Worm (Caenorhabditis elegans): ENCODE data around the gene clec-204.

The clec-204 gene

DNA sequence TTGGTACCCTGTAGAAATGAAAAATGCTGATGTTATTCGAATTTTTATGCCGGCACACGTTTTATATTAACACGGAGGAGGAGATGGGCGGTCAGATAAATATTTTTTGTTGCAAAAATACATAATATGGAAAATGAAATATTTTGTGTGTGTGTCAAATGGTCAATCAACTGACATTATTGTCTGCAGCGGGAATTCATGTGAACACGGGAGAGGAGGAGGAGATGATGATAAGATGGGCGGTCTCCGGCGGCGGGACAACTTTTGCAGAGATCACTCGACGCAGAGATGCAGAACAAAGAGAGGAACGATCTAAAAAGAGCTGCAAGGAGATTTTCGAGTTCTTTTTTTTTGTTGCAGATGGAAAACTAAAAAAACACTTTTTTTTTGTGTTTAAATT, 14.8 kb downstream of the clec-204 start, which contains the start of gene dhs-13 (continued):
- TF ChIP-seq skn-1 (tag; optimal IDR thresholded peaks at IDR 0.05) (no peak), nhr-21 (tag; optimal IDR thresholded peaks at IDR 0.05) (peak; percentile 14)

ce11 chrV:1773120-1773519, 16.2 kb downstream of the clec-204 start:
- TF ChIP-seq mdl-1 (tag; optimal IDR thresholded peaks at IDR 0.05) (no peak), lin-39 (tag; optimal IDR thresholded peaks at IDR 0.05) (no peak), nhr-77 (tag; optimal IDR thresholded peaks at IDR 0.05) (no peak), mab-5 (tag; optimal IDR thresholded peaks at IDR 0.05) (no peak), lsy-2 (tag; optimal IDR thresholded peaks at IDR 0.05) (peak in 1 of 2 experiments; percentile 45), sma-3 (GFP tag; optimal IDR thresholded peaks at IDR 0.05) (no peak), ceh-16 (tag; optimal IDR thresholded peaks at IDR 0.05) (no peak), fos-1 (tag; optimal IDR thresholded peaks at IDR 0.05) (no peak), ZK546.5 (tag; optimal IDR thresholded peaks at IDR 0.05) (no peak), zag-1 (tag; optimal IDR thresholded peaks at IDR 0.05) (no peak), lin-11 (tag; optimal IDR thresholded peaks at IDR 0.05) (no peak), nhr-23 (tag; optimal IDR thresholded peaks at IDR 0.05) (no peak), skn-1 (tag; optimal IDR thresholded peaks at IDR 0.05) (no peak), unc-55 (GFP tag; optimal IDR thresholded peaks at IDR 0.05) (peak; percentile 23), C34F6.9 (tag; optimal IDR thresholded peaks at IDR 0.05) (peak; percentile 10), elt-3 (tag; optimal IDR thresholded peaks at IDR 0.05) (no peak), ztf-4 (tag; optimal IDR thresholded peaks at IDR 0.05) (no peak), nhr-10 (tag; optimal IDR thresholded peaks at IDR 0.05) (no peak), dmd-4 (tag; optimal IDR thresholded peaks at IDR 0.05) (no peak), nhr-237 (tag; optimal IDR thresholded peaks at IDR 0.05) (no peak), sem-4 (tag; optimal IDR thresholded peaks at IDR 0.05) (no peak), nhr-21 (tag; optimal IDR thresholded peaks at IDR 0.05) (no peak), mbf-1 (tag; optimal IDR thresholded peaks at IDR 0.05) (no peak), lin-13 (GFP tag; optimal IDR thresholded peaks at IDR 0.05) (no peak), nhr-11 (tag; optimal IDR thresholded peaks at IDR 0.05) (no peak), aly-2 (tag; optimal IDR thresholded peaks at IDR 0.05) (no peak)

DNA sequence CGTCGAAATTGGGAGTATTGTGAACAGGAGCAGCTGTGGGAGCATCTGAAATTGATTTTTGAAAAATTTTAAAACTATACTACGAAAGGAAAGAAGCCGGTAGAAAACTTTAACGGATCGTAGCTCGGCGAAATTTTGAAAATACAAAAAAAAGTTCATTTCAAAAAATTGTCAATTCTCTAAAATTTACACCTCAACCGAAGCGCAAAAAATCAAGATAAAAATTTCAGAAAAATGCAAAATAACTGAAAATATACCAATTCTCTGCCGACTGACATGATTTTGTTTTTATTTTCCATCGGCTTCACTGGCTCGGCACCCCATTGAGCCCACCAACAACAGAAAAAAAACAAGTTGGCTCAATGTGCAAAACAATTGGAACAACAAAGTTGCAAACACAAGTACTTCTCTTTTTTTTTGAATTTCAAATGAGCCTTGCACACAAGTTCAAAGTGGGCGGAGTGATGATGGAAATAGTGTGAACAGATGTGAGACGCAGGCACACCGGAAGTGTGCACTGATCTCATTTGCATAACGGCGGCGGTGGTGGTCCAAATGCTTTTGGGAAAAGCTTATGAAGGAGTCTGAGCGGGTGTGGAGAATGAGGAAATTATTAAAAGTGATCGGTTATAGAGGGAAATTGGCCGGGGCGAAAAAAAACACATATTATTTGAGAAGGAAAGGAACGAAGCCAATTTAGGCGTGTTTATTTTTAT, 18.1 kb downstream of the clec-204 start, which contains the start of gene F36H9.7:
Gene F36H9.7, minus strand, starts transcription at position 51 of the 716 bp plus-strand sequence.
- TF ChIP-seq ztf-4 (tag; optimal IDR thresholded peaks at IDR 0.05): no peak
- TF ChIP-seq ztf-11 (tag; optimal IDR thresholded peaks at IDR 0.05): no peak
- no peak for TF ChIP-seq peb-1 (tag; optimal IDR thresholded peaks at IDR 0.05)
- TF ChIP-seq nhr-12 (tag; optimal IDR thresholded peaks at IDR 0.05): no peak
- no peak for TF ChIP-seq elt-1 (tag; optimal IDR thresholded peaks at IDR 0.05)
- TF ChIP-seq crh-2 (tag; optimal IDR thresholded peaks at IDR 0.05): no peak
- no peak for TF ChIP-seq aly-2 (tag; optimal IDR thresholded peaks at IDR 0.05)
- TF ChIP-seq nhr-77 (tag; optimal IDR thresholded peaks at IDR 0.05): no peak
- TF ChIP-seq Y55F3AM.14 (GFP tag; optimal IDR thresholded peaks at IDR 0.05): no peak
- TF ChIP-seq unc-55 (GFP tag; optimal IDR thresholded peaks at IDR 0.05): no peak
- no peak for TF ChIP-seq dmd-4 (tag; optimal IDR thresholded peaks at IDR 0.05)
- TF ChIP-seq mdl-1 (tag; optimal IDR thresholded peaks at IDR 0.05): no peak
- TF ChIP-seq ceh-82 (tag; optimal IDR thresholded peaks at IDR 0.05): no peak
- no peak for TF ChIP-seq unc-39 (tag; optimal IDR thresholded peaks at IDR 0.05)
- TF ChIP-seq blmp-1 (tag; optimal IDR thresholded peaks at IDR 0.05; ENCODE audit: insufficient read depth): no peak
- no peak for TF ChIP-seq gmeb-1 (tag; optimal IDR thresholded peaks at IDR 0.05)
- TF ChIP-seq unc-62 (GFP tag; optimal IDR thresholded peaks at IDR 0.05): no peak
- no peak for TF ChIP-seq elt-3 (tag; optimal IDR thresholded peaks at IDR 0.05)

ce11 chrV:1779136-1779535, 22.2 kb downstream of the clec-204 start, which contains the start of gene F36H9.4:
F36H9.4 (minus strand) TSS chrV:1779236.
- TF ChIP-seq ztf-4 (tag; optimal IDR thresholded peaks at IDR 0.05): no peak
- TF ChIP-seq Y55F3AM.14 (GFP tag; optimal IDR thresholded peaks at IDR 0.05): no peak
- no peak for TF ChIP-seq peb-1 (tag; optimal IDR thresholded peaks at IDR 0.05)
- no peak for TF ChIP-seq alr-1 (tag; optimal IDR thresholded peaks at IDR 0.05)
- no peak for TF ChIP-seq sma-9 (GFP tag; optimal IDR thresholded peaks at IDR 0.05)
- TF ChIP-seq sma-9 (tag; optimal IDR thresholded peaks at IDR 0.05): no peak

Measured in whole organism, L2 larva.